Worm (Caenorhabditis elegans): ENCODE measurements around the gene irld-7.
A peak's percentile ranks its signal among the peaks of the same experiment; 100 is the strongest.

The irld-7 gene

ce11 chrIV:6590029-6590428 lies at the start of gene irld-7, which contains the start of gene lec-11:
irld-7 (plus strand) TSS chrIV:6590360.
lec-11 (minus strand) TSS chrIV:6590154.
- TF ChIP-seq nhr-19 (GFP tag; conservative IDR thresholded peaks at IDR 0.05), result no peak
- TF ChIP-seq elt-2 (tag; optimal IDR thresholded peaks at IDR 0.05), result peak; percentile 46

- TF ChIP-seq ceh-82 (tag; optimal IDR thresholded peaks at IDR 0.05) (peak in 1 of 3 experiments; percentile 23), aly-2 (tag; optimal IDR thresholded peaks at IDR 0.05) (no peak), lin-14 (GFP tag; optimal IDR thresholded peaks at IDR 0.05) (peak; percentile 69), ceh-90 (tag; optimal IDR thresholded peaks at IDR 0.05) (no peak), dpl-1 (GFP tag; optimal IDR thresholded peaks at IDR 0.05) (peak in 1 of 3 experiments; percentile 12), fkh-8 (tag; optimal IDR thresholded peaks at IDR 0.05) (peak; percentile 2), unc-86 (tag; optimal IDR thresholded peaks at IDR 0.05) (peak; percentile 56), ztf-4 (tag; optimal IDR thresholded peaks at IDR 0.05) (no peak), mdl-1 (tag; optimal IDR thresholded peaks at IDR 0.05) (no peak)
These were observed 48.7 kb upstream of the irld-7 start, which contains the start of gene C01G5.25 for ce11 chrIV:6541435-6541834. C01G5.25 (plus strand) TSS chrIV:6541684.

ce11 chrIV:6542962-6543361 lies 47.2 kb upstream of the irld-7 start:
- TF ChIP-seq nhr-19 (GFP tag; conservative IDR thresholded peaks at IDR 0.05) (no peak), fkh-8 (tag; optimal IDR thresholded peaks at IDR 0.05) (peak; percentile 79), tlp-1 (tag; optimal IDR thresholded peaks at IDR 0.05) (no peak), hlh-17 (GFP tag; optimal IDR thresholded peaks at IDR 0.05; ENCODE audit: borderline replicate concordance) (no peak), irx-1 (tag; optimal IDR thresholded peaks at IDR 0.05) (no peak), ztf-4 (tag; optimal IDR thresholded peaks at IDR 0.05) (no peak), mep-1 (tag; optimal IDR thresholded peaks at IDR 0.05) (peak; percentile 6), dpl-1 (GFP tag; optimal IDR thresholded peaks at IDR 0.05) (no peak), nhr-71 (tag; optimal IDR thresholded peaks at IDR 0.05) (peak; percentile 43), nhr-47 (tag; optimal IDR thresholded peaks at IDR 0.05) (peak; percentile 46), nhr-237 (tag; optimal IDR thresholded peaks at IDR 0.05) (no peak), ets-5 (GFP tag; IDR thresholded peaks at IDR 0.05) (no peak), lin-14 (GFP tag; optimal IDR thresholded peaks at IDR 0.05) (peak; percentile 67), efl-1 (optimal IDR thresholded peaks at IDR 0.05) (peak in 1 of 2 experiments; percentile 12), efl-1 (GFP tag; optimal IDR thresholded peaks at IDR 0.05 in 1 of 2) (no peak), mab-9 (GFP tag; IDR thresholded peaks at IDR 0.05) (0 out of 2 replicates have a peak, but pooled peaks have one; percentile 25)

- TF ChIP-seq lin-14 (GFP tag; optimal IDR thresholded peaks at IDR 0.05), result peak; percentile 56
- no peak for TF ChIP-seq fkh-8 (tag; optimal IDR thresholded peaks at IDR 0.05)
- peak; percentile 56 for TF ChIP-seq fkh-10 (GFP tag; optimal IDR thresholded peaks at IDR 0.05)
- TF ChIP-seq efl-1 (optimal IDR thresholded peaks at IDR 0.05), result peak in 1 of 2 experiments; percentile 3
- no peak for TF ChIP-seq efl-1 (GFP tag; optimal IDR thresholded peaks at IDR 0.05 in 1 of 2)
These were observed 42.8 kb upstream of the irld-7 start for ce11 chrIV:6547397-6547796.

- TF ChIP-seq lsy-2 (tag; optimal IDR thresholded peaks at IDR 0.05), result peak; percentile 71 to 87
- peak; percentile 14 for TF ChIP-seq aly-2 (tag; optimal IDR thresholded peaks at IDR 0.05)
- TF ChIP-seq skn-1 (tag; optimal IDR thresholded peaks at IDR 0.05), result peak; percentile 74
- no peak for TF ChIP-seq nhr-12 (tag; optimal IDR thresholded peaks at IDR 0.05)
- TF ChIP-seq xbp-1 (tag; optimal IDR thresholded peaks at IDR 0.05), result peak; percentile 58
- peak; percentile 26 for TF ChIP-seq egl-13 (tag; optimal IDR thresholded peaks at IDR 0.05)
- TF ChIP-seq zip-4 (GFP tag; optimal IDR thresholded peaks at IDR 0.05), result no peak
- peak; percentile 52 for TF ChIP-seq sox-4 (tag; optimal IDR thresholded peaks at IDR 0.05)
- peak in 1 of 2 experiments; percentile 39 for TF ChIP-seq mdl-1 (tag; optimal IDR thresholded peaks at IDR 0.05)
- TF ChIP-seq hlh-4 (tag; optimal IDR thresholded peaks at IDR 0.05), result no peak
- TF ChIP-seq snu-23 (GFP tag; optimal IDR thresholded peaks at IDR 0.05), result peak; percentile 74
- no peak for TF ChIP-seq pag-3 (tag; optimal IDR thresholded peaks at IDR 0.05; ENCODE audit: borderline replicate concordance, insufficient read depth)
- TF ChIP-seq nhr-76 (tag; optimal IDR thresholded peaks at IDR 0.05), result no peak
- TF ChIP-seq rnt-1 (tag; optimal IDR thresholded peaks at IDR 0.05), result peak; percentile 71
- TF ChIP-seq ama-1 (optimal IDR thresholded peaks at IDR 0.05), result no peak
- TF ChIP-seq tbx-2 (tag; optimal IDR thresholded peaks at IDR 0.05), result peak; percentile 63
- TF ChIP-seq nhr-19 (GFP tag; conservative IDR thresholded peaks at IDR 0.05), result peak; percentile 47
- peak; percentile 77 for TF ChIP-seq nhr-20 (tag; optimal IDR thresholded peaks at IDR 0.05)
- no peak for TF ChIP-seq ceh-63 (GFP tag; optimal IDR thresholded peaks at IDR 0.05)
- TF ChIP-seq pqm-1 (tag; optimal IDR thresholded peaks at IDR 0.05), result no peak
- TF ChIP-seq lin-39 (tag; optimal IDR thresholded peaks at IDR 0.05), result peak; percentile 0
- peak; percentile 49 for TF ChIP-seq fos-1 (tag; optimal IDR thresholded peaks at IDR 0.05)
- no peak for TF ChIP-seq Y116A8C.19 (tag; optimal IDR thresholded peaks at IDR 0.05; ENCODE audit: borderline replicate concordance)
- TF ChIP-seq ets-5 (GFP tag; IDR thresholded peaks at IDR 0.05), result no peak
- TF ChIP-seq swsn-7 (tag; optimal IDR thresholded peaks at IDR 0.05), result peak; percentile 63
These were observed 41.6 kb upstream of the irld-7 start, which contains the start of gene fan-1 for ce11 chrIV:6548609-6549008. fan-1 (plus strand) TSS chrIV:6548686.

Measured in whole organism, L1 larva.